Worm (Caenorhabditis elegans) whole organism, young adult: ENCODE measurements around the gene F23D12.4.
A peak's percentile ranks its signal among the peaks of the same experiment; 100 is the strongest.

Experiments used
- B0035.1 ChIP-seq: sonication (generic microtip); optimal IDR thresholded peaks from 2 replicates; lab custom pipeline; 2016; ENCODE audit warnings: missing genetic modification characterization, mild to moderate bottlenecking, missing compliant biosample characterization, missing genotype, missing genetic modification reagents
- B0336.3 ChIP-seq: fragments of 200-800 bp; sonication (Bioruptor generic); IDR thresholded peaks from 2 replicates; pipeline ENCODE4 v1.3.6; 2022; ENCODE audit warnings: missing genetic modification characterization, missing compliant biosample characterization
- F22D6.2 ChIP-seq: sonication (generic microtip); optimal IDR thresholded peaks from 2 replicates; lab custom pipeline; 2016; ENCODE audit warnings: mild to moderate bottlenecking, missing genetic modification characterization, missing compliant biosample characterization
- F33H1.4 ChIP-seq: fragments of 200-800 bp; sonication (Bioruptor generic); IDR thresholded peaks from 2 replicates; pipeline ENCODE4 v1.3.6; 2022; ENCODE audit warnings: missing genetic modification reagents, missing genetic modification characterization, missing compliant biosample characterization
- F37B4.10 ChIP-seq: fragments of 200-800 bp; sonication (Bioruptor generic); IDR thresholded peaks from 2 replicates; pipeline ENCODE4 v1.3.6; 2022; ENCODE audit warnings: missing genetic modification characterization, missing compliant biosample characterization
- F39B2.1 ChIP-seq: fragments of 200-800 bp; sonication (Bioruptor generic); IDR thresholded peaks from 2 replicates; pipeline ENCODE4 v1.3.6; 2022; ENCODE audit warnings: missing genetic modification reagents, missing genetic modification characterization, missing compliant biosample characterization
- F49E8.2 ChIP-seq: sonication (generic microtip); optimal IDR thresholded peaks from 3 replicates; lab custom pipeline; 2017; ENCODE audit warnings: missing genetic modification characterization, mild to moderate bottlenecking, missing compliant biosample characterization, antibody characterized with exemption, moderate library complexity; ENCODE audit not compliant: insufficient read depth
- F57A8.1 ChIP-seq: fragments of 200-800 bp; sonication (Bioruptor generic); optimal IDR thresholded peaks from 2 replicates; lab custom pipeline; 2018; ENCODE audit warnings: mild to moderate bottlenecking, missing genetic modification characterization, moderate library complexity, missing compliant biosample characterization
- K11D2.4 ChIP-seq: fragments of 200-800 bp; sonication (Bioruptor generic); IDR thresholded peaks from 2 replicates; pipeline ENCODE4 v1.3.6; 2022; ENCODE audit warnings: missing genetic modification reagents, missing genetic modification characterization, missing compliant biosample characterization
- Y53F4B.3 ChIP-seq: fragments of 200-800 bp; sonication (Bioruptor generic); IDR thresholded peaks from 2 replicates; pipeline ENCODE4 v1.3.6; 2022; ENCODE audit warnings: missing genetic modification reagents, missing genetic modification characterization, missing compliant biosample characterization
- Y53G8AR.9 ChIP-seq: fragments of 200-800 bp; sonication (Bioruptor generic); conservative IDR thresholded peaks from 2 replicates; pipeline ENCODE4 v1.3.6; 2022; ENCODE audit warnings: missing genetic modification reagents, missing genetic modification characterization, missing compliant biosample characterization
- Y56A3A.18 ChIP-seq: fragments of 200-800 bp; sonication (Bioruptor generic); IDR thresholded peaks from 2 replicates; pipeline ENCODE4 v1.3.6; 2022; ENCODE audit warnings: missing genetic modification reagents, missing genetic modification characterization, missing compliant biosample characterization
- Y79H2A.3 ChIP-seq: fragments of 200-800 bp; sonication (Bioruptor generic); conservative IDR thresholded peaks from 2 replicates; pipeline ENCODE4 v1.3.6; 2022; ENCODE audit warnings: missing genetic modification reagents, missing genetic modification characterization, missing compliant biosample characterization
- aptf-2 ChIP-seq: fragments of 200-800 bp; sonication (Bioruptor generic); conservative IDR thresholded peaks from 2 replicates; pipeline ENCODE4 v1.3.6; 2022; ENCODE audit warnings: missing genetic modification reagents, missing genetic modification characterization, missing compliant biosample characterization
- aptf-3 ChIP-seq: fragments of 200-800 bp; sonication (Bioruptor generic); IDR thresholded peaks from 2 replicates; pipeline ENCODE4 v1.3.6; 2022; ENCODE audit warnings: missing genetic modification characterization, missing compliant biosample characterization
- attf-5 ChIP-seq: fragments of 200-800 bp; sonication (Bioruptor generic); optimal IDR thresholded peaks from 2 replicates; lab custom pipeline; 2018; ENCODE audit warnings: mild to moderate bottlenecking, missing genetic modification characterization, missing compliant biosample characterization
- ccch-3 ChIP-seq: fragments of 200-800 bp; sonication (Bioruptor generic); optimal IDR thresholded peaks from 2 replicates; lab custom pipeline; 2018; ENCODE audit warnings: mild to moderate bottlenecking, missing genetic modification characterization, missing compliant biosample characterization
- cebp-1 ChIP-seq, 2 experiments: fragments of 200-800 bp in 1 of 2; sonication (Bioruptor generic) in 1 of 2; sonication (generic microtip) in 1 of 2; IDR thresholded peaks in 1 of 2; optimal IDR thresholded peaks in 1 of 2; 2 replicates each; pipeline versions ENCODE4 v1.3.6 to Lab custom; 2017 to 2022; ENCODE audit warnings: missing compliant biosample characterization in 2 of 2, missing genetic modification characterization in 2 of 2, mild to moderate bottlenecking in 1 of 2, missing genetic modification reagents in 1 of 2, moderate library complexity in 1 of 2
- cebp-2 ChIP-seq: fragments of 200-800 bp; sonication (Bioruptor generic); IDR thresholded peaks from 2 replicates; pipeline ENCODE4 v1.3.6; 2022; ENCODE audit warnings: missing genetic modification characterization, missing compliant biosample characterization
- ceh-100 ChIP-seq: fragments of 200-800 bp; sonication (Bioruptor generic); IDR thresholded peaks from 2 replicates; pipeline ENCODE4 v1.3.6; 2022; ENCODE audit warnings: missing genetic modification reagents, missing genetic modification characterization, missing compliant biosample characterization
- ceh-27 ChIP-seq: fragments of 200-800 bp; sonication (Bioruptor generic); optimal IDR thresholded peaks from 2 replicates; lab custom pipeline; 2018; ENCODE audit warnings: mild to moderate bottlenecking, missing genetic modification characterization, moderate library complexity, missing compliant biosample characterization
- ceh-40 ChIP-seq: fragments of 200-800 bp; sonication (Bioruptor generic); IDR thresholded peaks from 2 replicates; pipeline ENCODE4 v1.3.6; 2022; ENCODE audit warnings: missing genetic modification characterization, missing compliant biosample characterization
- dox-1 ChIP-seq: fragments of 200-800 bp; sonication (Bioruptor generic); IDR thresholded peaks from 2 replicates; pipeline ENCODE4 v1.3.6; 2022; ENCODE audit warnings: missing genetic modification reagents, missing genetic modification characterization, missing compliant biosample characterization
- dpff-1 ChIP-seq: sonication (generic microtip); optimal IDR thresholded peaks from 2 replicates; lab custom pipeline; 2017; ENCODE audit warnings: mild to moderate bottlenecking, missing genetic modification characterization, missing compliant biosample characterization
- dpl-1 ChIP-seq: fragments of 150-350 bp; optimal IDR thresholded peaks from 2 replicates; lab custom pipeline; 2014; ENCODE audit warnings: missing biosample characterization, missing genetic modification reagents, missing genetic modification characterization
- efl-1 ChIP-seq: fragments of 150-350 bp; optimal IDR thresholded peaks from 2 replicates; lab custom pipeline; 2014; ENCODE audit warnings: missing biosample characterization, missing genetic modification reagents, missing genetic modification characterization
- egrh-3 ChIP-seq: fragments of 200-800 bp; sonication (Bioruptor generic); IDR thresholded peaks from 2 replicates; pipeline ENCODE4 v1.3.6; 2022; ENCODE audit warnings: missing genetic modification reagents, missing genetic modification characterization, missing compliant biosample characterization
- hmg-20 ChIP-seq: fragments of 200-800 bp; sonication (Bioruptor generic); IDR thresholded peaks from 2 replicates; pipeline ENCODE4 v1.3.6; 2022; ENCODE audit warnings: missing genetic modification reagents, missing genetic modification characterization, missing compliant biosample characterization
- lin-26 ChIP-seq: fragments of 200-800 bp; sonication (Bioruptor generic); IDR thresholded peaks from 2 replicates; pipeline ENCODE4 v1.3.6; 2022; ENCODE audit warnings: missing genetic modification reagents, missing genetic modification characterization, missing compliant biosample characterization
- lin-35 ChIP-seq, 3 experiments: fragments of 150-350 bp in 2 of 3; sonication (generic microtip) in 1 of 3; optimal IDR thresholded peaks; 2 replicates each; lab custom pipeline; 2014 to 2018; ENCODE audit warnings: missing biosample characterization in 3 of 3, missing genetic modification characterization in 3 of 3, missing genetic modification reagents in 3 of 3
- lin-40 ChIP-seq: sonication (generic microtip); optimal IDR thresholded peaks from 2 replicates; lab custom pipeline; 2016; ENCODE audit warnings: missing genetic modification characterization, mild to moderate bottlenecking, missing compliant biosample characterization, missing genotype, missing genetic modification reagents
- lsl-1 ChIP-seq: fragments of 200-800 bp; sonication (Bioruptor generic); optimal IDR thresholded peaks from 2 replicates; lab custom pipeline; 2018; ENCODE audit warnings: mild to moderate bottlenecking, missing genetic modification characterization, moderate library complexity, missing compliant biosample characterization
- madf-8 ChIP-seq: fragments of 200-800 bp; sonication (Bioruptor generic); conservative IDR thresholded peaks from 2 replicates; pipeline ENCODE4 v1.3.6; 2022; ENCODE audit warnings: missing genetic modification reagents, missing genetic modification characterization, missing compliant biosample characterization
- mcd-1 ChIP-seq: fragments of 200-800 bp; sonication (Bioruptor generic); IDR thresholded peaks from 2 replicates; pipeline ENCODE4 v1.3.6; 2022; ENCODE audit warnings: missing genetic modification reagents, missing genetic modification characterization, missing compliant biosample characterization
- nhr-27 ChIP-seq: fragments of 200-800 bp; sonication (Bioruptor generic); optimal IDR thresholded peaks from 2 replicates; lab custom pipeline; 2018; ENCODE audit warnings: mild to moderate bottlenecking, missing genetic modification characterization, moderate library complexity, missing compliant biosample characterization
- nhr-80 ChIP-seq: sonication (generic microtip); optimal IDR thresholded peaks from 2 replicates; lab custom pipeline; 2016; ENCODE audit warnings: missing genetic modification characterization, missing compliant biosample characterization
- rec-8 ChIP-seq, 2 experiments: sonication (generic microtip); optimal IDR thresholded peaks; 2 replicates each; lab custom pipeline; 2016; ENCODE audit warnings: mild to moderate bottlenecking in 2 of 2, missing genetic modification characterization in 2 of 2, missing genetic modification reagents in 2 of 2, missing genotype in 2 of 2, missing biosample characterization in 1 of 2, missing compliant biosample characterization in 1 of 2, moderate library complexity in 1 of 2
- sdz-38 ChIP-seq: sonication (generic microtip); optimal IDR thresholded peaks from 2 replicates; lab custom pipeline; 2016; ENCODE audit warnings: missing genotype, missing genetic modification characterization, missing compliant biosample characterization
- snpc-1.1 ChIP-seq: sonication (generic microtip); optimal IDR thresholded peaks from 2 replicates; lab custom pipeline; 2017; ENCODE audit warnings: missing genetic modification characterization, mild to moderate bottlenecking, missing compliant biosample characterization, antibody characterized with exemption, moderate library complexity, missing genotype, missing genetic modification reagents; ENCODE audit not compliant: insufficient read depth
- snpc-3.4 ChIP-seq: sonication (generic microtip); optimal IDR thresholded peaks from 2 replicates; lab custom pipeline; 2017; ENCODE audit warnings: missing genetic modification characterization, mild to moderate bottlenecking, missing compliant biosample characterization, antibody characterized with exemption, moderate library complexity, missing genotype, missing genetic modification reagents
- snpc-4 ChIP-seq, 5 experiments: fragments of 150-350 bp in 1 of 5; sonication (generic microtip) in 4 of 5; optimal IDR thresholded peaks; 2 replicates each; lab custom pipeline; 2014 to 2018; ENCODE audit warnings: missing genetic modification characterization in 5 of 5, missing biosample characterization in 3 of 5, antibody characterized with exemption in 2 of 5, mild to moderate bottlenecking in 2 of 5, missing compliant biosample characterization in 2 of 5, missing genotype in 2 of 5, moderate library complexity in 2 of 5, missing genetic modification reagents in 1 of 5
- somi-1 ChIP-seq: fragments of 200-800 bp; sonication (Bioruptor generic); optimal IDR thresholded peaks from 2 replicates; lab custom pipeline; 2018; ENCODE audit warnings: mild to moderate bottlenecking, missing genetic modification characterization, missing compliant biosample characterization
- sptf-2 ChIP-seq: fragments of 200-800 bp; sonication (Bioruptor generic); optimal IDR thresholded peaks from 2 replicates; lab custom pipeline; 2018; ENCODE audit warnings: mild to moderate bottlenecking, missing genetic modification characterization, missing compliant biosample characterization
- unc-62 ChIP-seq: fragments of 150-350 bp; optimal IDR thresholded peaks from 2 replicates; lab custom pipeline; 2014; ENCODE audit warnings: missing biosample characterization, missing genetic modification reagents, missing genetic modification characterization
- zfh-2 ChIP-seq: fragments of 200-800 bp; sonication (Bioruptor generic); conservative IDR thresholded peaks from 2 replicates; pipeline ENCODE4 v1.3.6; 2022; ENCODE audit warnings: missing genetic modification reagents, missing genetic modification characterization, missing compliant biosample characterization
- ztf-22 ChIP-seq: fragments of 200-800 bp; sonication (Bioruptor generic); optimal IDR thresholded peaks from 2 replicates; lab custom pipeline; 2018; ENCODE audit warnings: mild to moderate bottlenecking, missing genetic modification characterization, moderate library complexity, missing compliant biosample characterization
- ztf-28 ChIP-seq: fragments of 200-800 bp; sonication (Bioruptor generic); IDR thresholded peaks from 2 replicates; pipeline ENCODE4 v1.3.6; 2022; ENCODE audit warnings: missing genetic modification reagents, missing genetic modification characterization, missing compliant biosample characterization

Gene F23D12.4

DNA sequence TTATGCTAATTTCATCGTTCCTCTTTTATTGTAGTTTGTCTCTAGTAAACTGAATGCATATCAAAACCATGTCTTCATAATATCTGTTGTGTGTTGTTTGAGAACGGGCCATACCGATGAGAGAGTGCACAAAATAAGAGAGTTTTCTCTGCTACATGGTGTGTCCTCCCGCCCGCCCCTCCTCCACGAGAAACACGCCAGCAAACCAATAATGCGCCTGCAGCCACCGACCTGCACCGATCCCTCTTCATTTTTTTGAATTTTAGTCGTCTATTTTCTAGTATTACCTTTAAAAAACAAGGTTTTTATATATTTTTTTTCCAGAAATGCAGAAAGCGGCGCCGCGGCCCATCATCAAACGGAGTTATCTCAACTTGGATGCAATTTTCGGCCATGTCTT is 35.4 kb downstream of the F23D12.4 start, which contains the start of gene gfi-3 (continued):
- TF ChIP-seq madf-8 (GFP tag; lab: Robert Waterston, UW) (no peak), Y79H2A.3 (GFP tag; lab: Robert Waterston, UW) (no peak), F49E8.2 (tag; lab: Kevin White, UChicago) (no peak), aptf-2 (GFP tag; lab: Robert Waterston, UW) (no peak), nhr-27 (tag; lab: Kevin White, UChicago) (no peak), sdz-38 (tag; lab: Kevin White, UChicago) (no peak), B0035.1 (no peak), sptf-2 (GFP tag; lab: Kevin White, UChicago) (no peak), dpff-1 (tag; lab: Kevin White, UChicago) (no peak), lin-35 (GFP tag; optimal IDR thresholded peaks at IDR 0.05; lab: Kevin White, UChicago) (peak in 1 of 3 experiments; percentile 71), hmg-20 (GFP tag; lab: Robert Waterston, UW) (peak; percentile 72), efl-1 (GFP tag; lab: Kevin White, UChicago) (peak; percentile 20), egrh-3 (GFP tag; lab: Robert Waterston, UW) (no peak), cebp-2 (GFP tag; lab: Robert Waterston, UW) (no peak), F39B2.1 (GFP tag; lab: Robert Waterston, UW) (no peak), nhr-80 (peak; percentile 70), ztf-28 (no peak), F33H1.4 (GFP tag; lab: Robert Waterston, UW) (no peak), Y56A3A.18 (GFP tag; lab: Robert Waterston, UW) (no peak), snpc-1.1 (tag; lab: Kevin White, UChicago) (no peak), ceh-100 (GFP tag; lab: Robert Waterston, UW) (0 out of 2 replicates have a peak, but pooled peaks have one; percentile 11), zfh-2 (GFP tag; lab: Robert Waterston, UW) (peak; percentile 77), dox-1 (peak; percentile 74), F57A8.1 (GFP tag; lab: Kevin White, UChicago) (no peak), ceh-40 (GFP tag; lab: Robert Waterston, UW) (no peak), cebp-1 (GFP tag; IDR thresholded peaks at IDR 0.05; lab: Robert Waterston, UW) (peak; percentile 19; the same call in 1 of the 2 replicates), cebp-1 (tag; optimal IDR thresholded peaks at IDR 0.05; lab: Kevin White, UChicago) (peak; percentile 78), Y53F4B.3 (GFP tag; lab: Robert Waterston, UW) (no peak), aptf-3 (GFP tag; lab: Robert Waterston, UW) (no peak), mcd-1 (GFP tag; lab: Robert Waterston, UW) (peak; percentile 69), ztf-22 (no peak), K11D2.4 (GFP tag; lab: Robert Waterston, UW) (0 out of 2 replicates have a peak, but pooled peaks have one; percentile 19), somi-1 (GFP tag; lab: Kevin White, UChicago) (no peak), unc-62 (GFP tag; lab: Kevin White, UChicago) (no peak), snpc-4 (GFP tag; optimal IDR thresholded peaks at IDR 0.05; lab: Kevin White, UChicago) (no peak), snpc-4 (tag; optimal IDR thresholded peaks at IDR 0.05; lab: Kevin White, UChicago) (peak; percentile 67 to 92 (median 89)), ceh-27 (GFP tag; lab: Kevin White, UChicago) (peak; percentile 70), F37B4.10 (GFP tag; lab: Robert Waterston, UW) (no peak), dpl-1 (no peak), lsl-1 (GFP tag; lab: Kevin White, UChicago) (no peak), lin-40 (peak; percentile 84), attf-5 (GFP tag; lab: Kevin White, UChicago) (peak; percentile 74), F22D6.2 (tag; lab: Kevin White, UChicago) (no peak), Y53G8AR.9 (GFP tag; lab: Robert Waterston, UW) (no peak), snpc-3.4 (peak; percentile 2), rec-8 (tag; optimal IDR thresholded peaks at IDR 0.05; lab: Kevin White, UChicago) (no peak), B0336.3 (GFP tag; lab: Robert Waterston, UW) (0 out of 2 replicates have a peak, but pooled peaks have one; percentile 37), lin-26 (GFP tag; lab: Robert Waterston, UW) (no peak), ccch-3 (no peak)
